Fruit fly (Drosophila melanogaster) whole organism, embryonic: Measurements from ENCODE around the gene run.
A peak's percentile ranks its signal among the peaks of the same experiment; 100 is the strongest.

ENCODE experiments used
- BEAF-32 ChIP-seq: fragments of 200-800 bp; sonication (Bioruptor generic); optimal IDR thresholded peaks from 3 replicates; lab custom pipeline; 2017; ENCODE audit warnings: missing biosample characterization, missing genetic modification characterization, mild to moderate bottlenecking, moderate library complexity, missing genetic modification reagents
- Bgb ChIP-seq: fragments of 200-800 bp; sonication (Bioruptor generic); IDR thresholded peaks from 2 replicates; pipeline ENCODE4 v1.3.6; 2022; ENCODE audit warnings: missing biosample characterization, missing genetic modification characterization; ENCODE audit not compliant: partially characterized antibody
- CG10979 ChIP-seq: fragments of 200-800 bp; sonication (Bioruptor generic); optimal IDR thresholded peaks from 2 replicates; lab custom pipeline; 2018; ENCODE audit warnings: missing biosample characterization, mild to moderate bottlenecking, missing genetic modification characterization, moderate library complexity
- CG12769 ChIP-seq: fragments of 200-800 bp; sonication (Bioruptor generic); optimal IDR thresholded peaks from 2 replicates; lab custom pipeline; 2019; ENCODE audit warnings: missing biosample characterization, mild to moderate bottlenecking, missing genetic modification characterization, moderate library complexity
- CG12942 ChIP-seq: fragments of 200-800 bp; sonication (Bioruptor generic); optimal IDR thresholded peaks from 3 replicates; lab custom pipeline; 2016; ENCODE audit warnings: missing biosample characterization, missing genetic modification characterization
- CG15696 ChIP-seq: fragments of 200-800 bp; sonication (Bioruptor generic); optimal IDR thresholded peaks from 2 replicates; lab custom pipeline; 2019; ENCODE audit warnings: missing biosample characterization, mild to moderate bottlenecking, missing genetic modification characterization, moderate library complexity
- CG17186 ChIP-seq: fragments of 200-800 bp; sonication (Bioruptor generic); optimal IDR thresholded peaks from 3 replicates; lab custom pipeline; 2017; ENCODE audit warnings: missing biosample characterization, missing genetic modification reagents, missing genetic modification characterization
- CG2120 ChIP-seq: fragments of 200-800 bp; sonication (Bioruptor generic); optimal IDR thresholded peaks from 3 replicates; lab custom pipeline; 2016; ENCODE audit warnings: missing biosample characterization, missing genetic modification characterization
- CG34224 ChIP-seq: fragments of 200-800 bp; sonication (Bioruptor generic); IDR thresholded peaks from 3 replicates; pipeline ENCODE4 v1.3.6; 2022; ENCODE audit warnings: missing biosample characterization, missing genetic modification characterization; ENCODE audit not compliant: partially characterized antibody
- CG42726 ChIP-seq: fragments of 200-800 bp; sonication (Bioruptor generic); IDR thresholded peaks from 2 replicates; pipeline ENCODE4 v1.3.6; 2022; ENCODE audit warnings: missing biosample characterization, missing genetic modification characterization; ENCODE audit not compliant: partially characterized antibody
- CG4328 ChIP-seq: fragments of 200-800 bp; sonication (Bioruptor generic); optimal IDR thresholded peaks from 3 replicates; lab custom pipeline; 2017; ENCODE audit warnings: missing biosample characterization, missing genetic modification reagents, missing genetic modification characterization
- CG4404 ChIP-seq: fragments of 200-800 bp; sonication (Bioruptor generic); IDR thresholded peaks from 2 replicates; pipeline ENCODE4 v1.3.6; 2022; ENCODE audit warnings: missing biosample characterization, missing genetic modification characterization
- CG4707 ChIP-seq: fragments of 200-800 bp; sonication (Bioruptor generic); optimal IDR thresholded peaks from 2 replicates; lab custom pipeline; 2018; ENCODE audit warnings: missing biosample characterization, mild to moderate bottlenecking, missing genetic modification characterization, moderate library complexity
- CG7372 ChIP-seq: fragments of 200-800 bp; sonication (Bioruptor generic); IDR thresholded peaks from 2 replicates; pipeline ENCODE4 v1.3.6; 2022; ENCODE audit warnings: missing biosample characterization, missing genetic modification characterization
- CG7786 ChIP-seq: fragments of 200-800 bp; sonication (Bioruptor generic); optimal IDR thresholded peaks from 2 replicates; lab custom pipeline; 2016; ENCODE audit warnings: missing biosample characterization, missing genetic modification characterization
- CG8290 ChIP-seq, 3 experiments: fragments of 200-800 bp; sonication (Bioruptor generic); optimal IDR thresholded peaks; 2 replicates each; lab custom pipeline; 2016 to 2019; ENCODE audit warnings: missing biosample characterization in 3 of 3, missing genetic modification characterization in 3 of 3, mild to moderate bottlenecking in 2 of 3, moderate library complexity in 1 of 3
- Camta ChIP-seq: fragments of 200-800 bp; sonication (Bioruptor generic); optimal IDR thresholded peaks from 2 replicates; lab custom pipeline; 2016; ENCODE audit warnings: missing biosample characterization, missing genetic modification characterization
- Eip74EF ChIP-seq, 2 experiments: fragments of 200-800 bp in 1 of 2; fragments of >200 bp in 1 of 2; sonication (Bioruptor generic) in 1 of 2; optimal IDR thresholded peaks; 2 replicates each; lab custom pipeline; 2017 to 2019; ENCODE audit warnings: missing biosample characterization in 2 of 2, missing genetic modification characterization in 2 of 2, mild to moderate bottlenecking in 1 of 2, moderate library complexity in 1 of 2
- H15 ChIP-seq: fragments of 200-800 bp; sonication (Bioruptor generic); IDR thresholded peaks from 3 replicates; pipeline ENCODE4 v1.3.6; 2022; ENCODE audit warnings: missing biosample characterization, missing genetic modification characterization
- HHEX ChIP-seq: fragments of 200-800 bp; sonication (Bioruptor generic); optimal IDR thresholded peaks from 3 replicates; lab custom pipeline; 2017; ENCODE audit warnings: missing biosample characterization, mild to moderate bottlenecking, missing genetic modification characterization, missing genetic modification reagents
- Hand ChIP-seq: fragments of 200-800 bp; sonication (Bioruptor generic); optimal IDR thresholded peaks from 2 replicates; lab custom pipeline; 2017; ENCODE audit warnings: mild to moderate bottlenecking, missing biosample characterization, missing genetic modification reagents, missing genetic modification characterization
- Hmr ChIP-seq: fragments of 200-800 bp; sonication (Bioruptor generic); optimal IDR thresholded peaks from 3 replicates; lab custom pipeline; 2017; ENCODE audit warnings: mild to moderate bottlenecking, missing biosample characterization, missing genetic modification reagents, missing genetic modification characterization
- Meics ChIP-seq: fragments of 200-800 bp; sonication (Bioruptor generic); optimal IDR thresholded peaks from 2 replicates; lab custom pipeline; 2017; ENCODE audit warnings: missing biosample characterization, mild to moderate bottlenecking, missing genetic modification characterization
- Myb ChIP-seq: fragments of 200-800 bp; sonication (Bioruptor generic); optimal IDR thresholded peaks from 2 replicates; lab custom pipeline; 2016; ENCODE audit warnings: missing biosample characterization, missing genetic modification characterization
- Ptx1 ChIP-seq: fragments of 200-800 bp; sonication (Bioruptor generic); IDR thresholded peaks from 2 replicates; pipeline ENCODE4 v1.3.6; 2022; ENCODE audit warnings: missing biosample characterization, missing genetic modification characterization
- Sox102F ChIP-seq: fragments of 200-800 bp; sonication (Bioruptor generic); optimal IDR thresholded peaks from 2 replicates; lab custom pipeline; 2018; ENCODE audit warnings: missing biosample characterization, mild to moderate bottlenecking, missing genetic modification characterization, moderate library complexity
- Taf1 ChIP-seq: fragments of 200-800 bp; sonication (Bioruptor generic); IDR thresholded peaks from 2 replicates; pipeline ENCODE4 v1.3.6; 2022; ENCODE audit warnings: missing biosample characterization, missing genetic modification characterization
- Trl ChIP-seq, 3 experiments: fragments of >200 bp in 2 of 3; fragments of 200-800 bp in 1 of 3; sonication (Bioruptor generic) in 1 of 3; optimal IDR thresholded peaks; 2 replicates in 1 of 3; 3 replicates in 2 of 3; lab custom pipeline; 2016 to 2017; ENCODE audit warnings: missing biosample characterization in 1 of 3, missing genetic modification characterization in 1 of 3
- Xbp1 ChIP-seq: fragments of 200-800 bp; sonication (Bioruptor generic); optimal IDR thresholded peaks from 3 replicates; lab custom pipeline; 2016; ENCODE audit warnings: missing biosample characterization, mild to moderate bottlenecking, missing genetic modification characterization
- al ChIP-seq: fragments of 200-800 bp; sonication (Bioruptor generic); IDR thresholded peaks from 2 replicates; pipeline ENCODE4 v1.3.6; 2022; ENCODE audit warnings: missing biosample characterization, missing genetic modification characterization
- dati ChIP-seq: fragments of 200-800 bp; sonication (Bioruptor generic); IDR thresholded peaks from 2 replicates; pipeline ENCODE4 v1.3.6; 2022; ENCODE audit warnings: missing biosample characterization, missing genetic modification characterization
- dimm ChIP-seq: fragments of 200-800 bp; sonication (Bioruptor generic); IDR thresholded peaks from 2 replicates; pipeline ENCODE4 v1.3.6; 2022; ENCODE audit warnings: missing biosample characterization, missing genetic modification characterization
- en ChIP-seq: fragments of 200-800 bp; sonication (Bioruptor generic); optimal IDR thresholded peaks from 2 replicates; lab custom pipeline; 2016; ENCODE audit warnings: missing biosample characterization, missing genetic modification characterization
- esg ChIP-seq: fragments of 200-800 bp; sonication (Bioruptor generic); conservative IDR thresholded peaks from 2 replicates; pipeline ENCODE4 v1.3.6; 2022; ENCODE audit warnings: missing biosample characterization, missing genetic modification characterization
- eyg ChIP-seq: fragments of 200-800 bp; sonication (Bioruptor generic); optimal IDR thresholded peaks from 3 replicates; lab custom pipeline; 2016; ENCODE audit warnings: missing biosample characterization, missing genetic modification characterization
- gfzf ChIP-seq: fragments of 200-800 bp; sonication (Bioruptor generic); optimal IDR thresholded peaks from 2 replicates; lab custom pipeline; 2016; ENCODE audit warnings: missing biosample characterization, mild to moderate bottlenecking, missing genetic modification characterization, moderate library complexity
- hbn ChIP-seq: fragments of 200-800 bp; sonication (Bioruptor generic); IDR thresholded peaks from 2 replicates; pipeline ENCODE4 v1.3.6; 2022; ENCODE audit warnings: missing biosample characterization, missing genetic modification characterization; ENCODE audit not compliant: partially characterized antibody
- jigr1 ChIP-seq: fragments of 200-800 bp; sonication (Bioruptor generic); IDR thresholded peaks from 3 replicates; pipeline ENCODE4 v1.3.6; 2022; ENCODE audit warnings: missing biosample characterization, missing genetic modification characterization
- ken ChIP-seq: fragments of 200-800 bp; sonication (Bioruptor generic); IDR thresholded peaks from 3 replicates; pipeline ENCODE4 v1.3.6; 2022; ENCODE audit warnings: missing biosample characterization, missing genetic modification characterization
- mam ChIP-seq: fragments of 200-800 bp; sonication (Bioruptor generic); optimal IDR thresholded peaks from 3 replicates; lab custom pipeline; 2016; ENCODE audit warnings: missing biosample characterization, missing genetic modification characterization
- oc ChIP-seq: fragments of 200-800 bp; sonication (Bioruptor generic); optimal IDR thresholded peaks from 2 replicates; lab custom pipeline; 2018; ENCODE audit warnings: missing biosample characterization, mild to moderate bottlenecking, missing genetic modification characterization, moderate library complexity
- phol ChIP-seq: fragments of 200-800 bp; sonication (Bioruptor generic); optimal IDR thresholded peaks from 3 replicates; lab custom pipeline; 2018; ENCODE audit warnings: missing biosample characterization, mild to moderate bottlenecking, missing genetic modification characterization, moderate library complexity
- pum ChIP-seq: fragments of 200-800 bp; sonication (Bioruptor generic); optimal IDR thresholded peaks from 2 replicates; lab custom pipeline; 2016; ENCODE audit warnings: missing biosample characterization, missing genetic modification characterization
- sens-2 ChIP-seq: fragments of 200-800 bp; sonication (Bioruptor generic); IDR thresholded peaks from 2 replicates; pipeline ENCODE4 v1.3.6; 2022; ENCODE audit warnings: missing biosample characterization, missing genetic modification characterization
- sim ChIP-seq: fragments of 200-800 bp; sonication (Bioruptor generic); IDR thresholded peaks from 2 replicates; pipeline ENCODE4 v1.3.6; 2022; ENCODE audit warnings: missing biosample characterization, missing genetic modification characterization
- slou ChIP-seq: fragments of 200-800 bp; sonication (Bioruptor generic); optimal IDR thresholded peaks from 3 replicates; lab custom pipeline; 2016; ENCODE audit warnings: missing biosample characterization, missing genetic modification characterization
- stc ChIP-seq: fragments of 200-800 bp; sonication (Bioruptor generic); IDR thresholded peaks from 2 replicates; pipeline ENCODE4 v1.3.6; 2022; ENCODE audit warnings: missing biosample characterization, missing genetic modification characterization
- wdn ChIP-seq: fragments of 200-800 bp; sonication (Bioruptor generic); IDR thresholded peaks from 2 replicates; pipeline ENCODE4 v1.3.6; 2022; ENCODE audit warnings: missing biosample characterization, missing genetic modification characterization

Gene run

DNA sequence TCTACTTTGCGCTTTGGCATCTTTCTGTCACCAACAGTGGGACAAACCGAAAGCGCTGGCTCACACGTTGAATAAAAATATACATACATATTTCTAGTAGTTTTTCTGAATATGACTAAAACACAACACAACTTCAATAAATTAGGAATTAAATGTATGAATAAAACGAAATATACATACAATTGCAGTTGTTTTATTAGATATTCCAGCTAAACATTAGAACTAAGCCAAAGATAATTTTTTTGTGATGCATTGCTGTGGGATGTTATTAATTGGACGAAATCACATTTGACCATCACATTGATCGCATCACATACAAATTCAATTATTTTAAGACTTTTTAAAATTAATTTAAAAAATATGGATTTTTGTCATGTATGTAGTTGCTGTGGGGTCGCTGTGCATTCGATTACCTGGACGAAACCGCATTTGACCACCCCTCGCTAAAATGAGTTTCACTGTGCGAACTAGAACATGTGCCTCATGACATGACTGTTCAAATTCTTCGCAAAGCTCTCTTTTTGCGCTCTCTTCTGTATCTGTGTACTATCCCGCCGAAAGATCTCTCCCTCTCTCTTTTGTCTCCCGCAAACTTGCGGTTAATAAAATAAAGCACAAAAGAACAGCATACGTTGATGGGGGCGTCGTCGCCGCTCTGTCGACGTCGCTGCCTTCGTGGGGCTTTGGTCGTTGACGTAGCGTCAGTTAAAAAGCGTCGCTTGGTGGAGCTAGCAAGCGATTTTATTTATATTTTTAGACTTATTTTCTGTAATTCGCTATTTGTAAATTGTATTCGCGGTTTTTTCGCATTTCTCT, 33.7 kb upstream of the run start, which contains the start of gene Cyp6v1 (continued):
- TF ChIP-seq CG10979 (tag; lab: Kevin White, UChicago), result no peak
- no peak for TF ChIP-seq CG7786
- TF ChIP-seq Myb (GFP tag; lab: Kevin White, UChicago), result no peak
- TF ChIP-seq CG17186, result no peak
- TF ChIP-seq CG12769, result no peak
- TF ChIP-seq BEAF-32 (GFP tag; lab: Kevin White, UChicago), result no peak
- TF ChIP-seq HHEX, result peak; percentile 47
- 0 out of 2 replicates have a peak, but pooled peaks have one; percentile 10 for TF ChIP-seq CG4404 (GFP tag; lab: Robert Waterston, UW)
- TF ChIP-seq CG15696 (tag; lab: Kevin White, UChicago), result no peak
- TF ChIP-seq pum, result no peak
- no peak for TF ChIP-seq sim (GFP tag; lab: Robert Waterston, UW)
- TF ChIP-seq Eip74EF (GFP tag; optimal IDR thresholded peaks at IDR 0.05; lab: Kevin White, UChicago), result no peak
- no peak for TF ChIP-seq CG7372 (GFP tag; lab: Robert Waterston, UW)
- TF ChIP-seq CG42726 (GFP tag; lab: Robert Waterston, UW), result no peak
- no peak for TF ChIP-seq CG8290 (GFP tag; optimal IDR thresholded peaks at IDR 0.05; lab: Kevin White, UChicago)
- TF ChIP-seq CG8290 (tag; optimal IDR thresholded peaks at IDR 0.05; lab: Kevin White, UChicago), result no peak
- no peak for TF ChIP-seq oc
- no peak for TF ChIP-seq sens-2 (GFP tag; lab: Robert Waterston, UW)
- TF ChIP-seq slou, result peak; percentile 32
- no peak for TF ChIP-seq en (GFP tag; lab: Kevin White, UChicago)
- no peak for TF ChIP-seq CG4707 (GFP tag; lab: Kevin White, UChicago)
- peak; percentile 5 for TF ChIP-seq mam (GFP tag; lab: Kevin White, UChicago)
- TF ChIP-seq Bgb (GFP tag; lab: Robert Waterston, UW), result no peak
- no peak for TF ChIP-seq jigr1 (GFP tag; lab: Robert Waterston, UW)
- peak; percentile 33 for TF ChIP-seq phol
- TF ChIP-seq Xbp1 (GFP tag; lab: Kevin White, UChicago), result peak; percentile 27
- TF ChIP-seq Hmr, result peak; percentile 62
- TF ChIP-seq Trl (optimal IDR thresholded peaks at IDR 0.05; lab: Kevin White, UChicago), result peak; percentile 25 to 72
- TF ChIP-seq Trl (GFP tag; optimal IDR thresholded peaks at IDR 0.05; lab: Kevin White, UChicago), result no peak
- peak; percentile 51 for TF ChIP-seq Ptx1 (GFP tag; lab: Robert Waterston, UW)
- 0 out of 3 replicates have a peak, but pooled peaks have one; percentile 18 for TF ChIP-seq CG34224 (GFP tag; lab: Robert Waterston, UW)
- TF ChIP-seq CG12942, result no peak
- TF ChIP-seq Camta (GFP tag; lab: Kevin White, UChicago), result no peak
- no peak for TF ChIP-seq ken (GFP tag; lab: Robert Waterston, UW)
- TF ChIP-seq Meics (GFP tag; lab: Kevin White, UChicago), result peak; percentile 75
- TF ChIP-seq dimm, result no peak
- TF ChIP-seq CG2120 (GFP tag; lab: Kevin White, UChicago), result peak; percentile 69
- no peak for TF ChIP-seq Taf1 (GFP tag; lab: Robert Waterston, UW)
- TF ChIP-seq CG4328, result peak; percentile 20
- TF ChIP-seq stc (GFP tag; lab: Robert Waterston, UW), result no peak
- TF ChIP-seq al (GFP tag; lab: Robert Waterston, UW), result peak; percentile 27; the same call in 1 of the 2 replicates
- no peak for TF ChIP-seq hbn (GFP tag; lab: Robert Waterston, UW)
- 0 out of 2 replicates have a peak, but pooled peaks have one; percentile 13 for TF ChIP-seq esg
- TF ChIP-seq eyg, result no peak
- TF ChIP-seq wdn (GFP tag; lab: Robert Waterston, UW), result no peak; the same call in 1 of the 2 replicates
- TF ChIP-seq dati (GFP tag; lab: Robert Waterston, UW), result no peak
- no peak for TF ChIP-seq gfzf (GFP tag; lab: Kevin White, UChicago)
- peak; percentile 22 for TF ChIP-seq Sox102F (GFP tag; lab: Kevin White, UChicago)
- peak; percentile 36 for TF ChIP-seq Hand
- no peak for TF ChIP-seq H15 (GFP tag; lab: Robert Waterston, UW)
